Worm (Caenorhabditis elegans): ENCODE measurements around the gene R05D3.9.
"Not testable (repeated sequence)": the region's sequence is repeated elsewhere in the genome, so short reads cannot be mapped to it uniquely, and the experiment has no call there.

DNA sequence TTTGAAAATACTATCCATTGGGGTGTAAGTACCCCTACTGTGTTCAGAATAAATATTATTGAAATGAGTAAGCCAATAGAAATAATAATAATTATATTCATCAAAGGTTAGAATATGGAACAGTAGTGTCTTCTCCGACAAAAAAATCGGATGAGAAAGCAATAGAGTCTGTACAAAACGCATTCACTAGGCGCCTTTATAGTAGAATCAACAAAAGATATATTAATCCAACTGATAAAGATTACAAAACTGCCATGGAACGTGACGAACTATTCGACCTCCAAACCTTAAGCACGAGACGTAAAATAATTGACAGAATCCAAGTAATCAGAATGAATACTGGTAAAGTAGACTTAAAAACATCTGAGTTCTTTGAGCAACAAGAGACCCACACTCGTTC lies 20.7 kb downstream of the R05D3.9 start, which contains the start of gene clc-29:
- TF ChIP-seq elt-2 (tag; optimal IDR thresholded peaks at IDR 0.05); aly-2 (tag; optimal IDR thresholded peaks at IDR 0.05); fkh-2 (tag; optimal IDR thresholded peaks at IDR 0.05); pha-4 (tag; optimal IDR thresholded peaks at IDR 0.05); lin-15B (tag; optimal IDR thresholded peaks at IDR 0.05); zag-1 (tag; optimal IDR thresholded peaks at IDR 0.05); fkh-10 (GFP tag; optimal IDR thresholded peaks at IDR 0.05); ama-1 (optimal IDR thresholded peaks at IDR 0.05); snpc-4 (tag; optimal IDR thresholded peaks at IDR 0.05); nhr-12 (tag; optimal IDR thresholded peaks at IDR 0.05): not testable (repeated sequence)
